Worm (Caenorhabditis elegans) whole organism, L1 larva: ENCODE data around the gene C31B8.1.

Experiments used
- ama-1 ChIP-seq: fragments of 150-350 bp; optimal IDR thresholded peaks from 2 replicates; lab custom pipeline; 2014
- ceh-82 ChIP-seq, 3 experiments: fragments of 150-350 bp in 1 of 3; sonication (generic microtip) in 2 of 3; optimal IDR thresholded peaks; 2 replicates each; lab custom pipeline; 2014 to 2017; ENCODE audit warnings: missing biosample characterization in 3 of 3, missing genetic modification characterization in 3 of 3
- elt-3 ChIP-seq, 6 experiments: fragments of 150-350 bp in 1 of 6; sonication (generic microtip); optimal IDR thresholded peaks; 2 replicates each; lab custom pipeline; 2017 to 2018; ENCODE audit warnings: missing biosample characterization in 6 of 6, missing genetic modification characterization in 6 of 6, inconsistent platforms in 1 of 6
- lin-39 ChIP-seq: fragments of 150-350 bp; optimal IDR thresholded peaks from 2 replicates; lab custom pipeline; 2014; ENCODE audit warnings: missing biosample characterization, missing genetic modification reagents, missing genetic modification characterization
- nhr-12 ChIP-seq: sonication (generic microtip); optimal IDR thresholded peaks from 2 replicates; lab custom pipeline; 2017; ENCODE audit warnings: missing biosample characterization, missing genetic modification characterization
- nhr-90 ChIP-seq: sonication (generic microtip); optimal IDR thresholded peaks from 2 replicates; lab custom pipeline; 2016; ENCODE audit warnings: mild to moderate bottlenecking, missing genetic modification characterization, missing compliant biosample characterization; ENCODE audit not compliant: poor library complexity
- unc-62 ChIP-seq: fragments of 150-350 bp; optimal IDR thresholded peaks from 2 replicates; lab custom pipeline; 2014; ENCODE audit warnings: missing biosample characterization, missing genetic modification reagents, missing genetic modification characterization

DNA sequence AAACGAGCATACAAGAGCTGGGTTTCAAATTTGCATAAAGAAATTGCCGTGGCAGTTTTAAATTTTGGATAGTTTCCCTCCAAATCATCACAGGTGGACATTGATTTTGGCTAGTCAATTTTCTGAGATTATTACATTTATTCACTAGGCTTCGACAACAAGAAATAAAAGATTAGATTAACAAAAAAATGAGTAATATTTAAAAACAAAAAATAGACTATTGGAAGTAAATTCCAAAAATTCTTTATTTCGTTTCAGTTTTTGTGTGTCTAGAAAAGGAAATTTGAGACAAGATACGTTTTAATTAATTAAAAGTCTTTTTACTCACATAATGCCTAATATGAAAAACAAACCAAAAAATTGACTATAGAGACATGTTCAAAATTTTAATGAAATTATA, 26.9 kb downstream of the C31B8.1 start, which contains the start of gene srw-142:
- TF ChIP-seq ama-1 = no peak
- TF ChIP-seq nhr-90 = no peak
- no peak for TF ChIP-seq unc-62 (GFP tag; lab: Kevin White, UChicago)
- no peak for TF ChIP-seq elt-3 (tag; optimal IDR thresholded peaks at IDR 0.05; lab: Kevin White, UChicago)
- no peak for TF ChIP-seq ceh-82 (tag; optimal IDR thresholded peaks at IDR 0.05; lab: Kevin White, UChicago)
- TF ChIP-seq lin-39 (tag; lab: Kevin White, UChicago) = no peak
- no peak for TF ChIP-seq nhr-12 (tag; lab: Kevin White, UChicago)
